Worm (Caenorhabditis elegans): ENCODE results near the gene phf-31.

- TF ChIP-seq W03F9.2 (tag; optimal IDR thresholded peaks at IDR 0.05) (no peak), him-1 (tag; optimal IDR thresholded peaks at IDR 0.05) (no peak)
Measured at ce11 chrX:10674199-10674598, 7.6 kb upstream of the phf-31 start, which contains the start of gene F13E6.2.
